Worm (Caenorhabditis elegans) whole organism, L4 larva: ENCODE results near the gene C23H3.5.

Experiments
- F37D6.2 ChIP-seq: sonication (generic microtip); optimal IDR thresholded peaks from 2 replicates; lab custom pipeline; 2016; ENCODE audit warnings: mild to moderate bottlenecking, missing genetic modification characterization, missing compliant biosample characterization
- F44E2.7 ChIP-seq: fragments of 200-800 bp; sonication (Bioruptor generic); IDR thresholded peaks from 2 replicates; pipeline ENCODE4 v2.1.2; 2022; ENCODE audit warnings: missing genetic modification characterization, missing compliant biosample characterization
- F49E8.2 ChIP-seq: sonication (generic microtip); optimal IDR thresholded peaks from 2 replicates; lab custom pipeline; 2016; ENCODE audit warnings: missing compliant biosample characterization, mild to moderate bottlenecking, missing genetic modification characterization, borderline replicate concordance
- R02D3.7 ChIP-seq: fragments of 150-350 bp; sonication (generic microtip); optimal IDR thresholded peaks from 3 replicates; lab custom pipeline; 2014; ENCODE audit warnings: missing biosample characterization, missing genetic modification characterization
- T26A8.4 ChIP-seq: fragments of 200-800 bp; sonication (Bioruptor generic); IDR thresholded peaks from 2 replicates; pipeline ENCODE4 v1.3.6; 2022; ENCODE audit warnings: missing genetic modification characterization, missing compliant biosample characterization
- Y105C5A.15 ChIP-seq: fragments of 200-800 bp; sonication (Bioruptor generic); IDR thresholded peaks from 2 replicates; pipeline ENCODE4 v1.3.6; 2022; ENCODE audit warnings: missing genetic modification characterization, missing compliant biosample characterization
- Y5F2A.4 ChIP-seq: fragments of 200-800 bp; sonication (Bioruptor generic); optimal IDR thresholded peaks from 2 replicates; lab custom pipeline; 2018; ENCODE audit warnings: mild to moderate bottlenecking, missing genetic modification characterization, missing compliant biosample characterization
- ZK546.5 ChIP-seq, 2 experiments: sonication (generic microtip); optimal IDR thresholded peaks; 2 replicates each; lab custom pipeline; 2017; ENCODE audit warnings: missing biosample characterization in 2 of 2, missing genetic modification characterization in 2 of 2
- aly-2 ChIP-seq: sonication (generic microtip); optimal IDR thresholded peaks from 2 replicates; lab custom pipeline; 2018; ENCODE audit warnings: missing biosample characterization, missing genetic modification characterization
- ama-1 ChIP-seq: fragments of 150-350 bp; optimal IDR thresholded peaks from 2 replicates; lab custom pipeline; 2014; ENCODE audit warnings: inconsistent platforms, mixed read lengths
- arid-1 ChIP-seq: fragments of 200-800 bp; sonication (Bioruptor generic); conservative IDR thresholded peaks from 2 replicates; pipeline ENCODE4 v1.3.6; 2022; ENCODE audit warnings: missing genetic modification reagents, missing genetic modification characterization, missing compliant biosample characterization
- attf-4 ChIP-seq: sonication (generic microtip); optimal IDR thresholded peaks from 3 replicates; lab custom pipeline; 2017; ENCODE audit warnings: missing biosample characterization, missing genetic modification characterization
- ceh-20 ChIP-seq: fragments of 200-800 bp; sonication (Bioruptor generic); IDR thresholded peaks from 2 replicates; pipeline ENCODE4 v1.3.6; 2022; ENCODE audit warnings: missing genetic modification reagents, missing genetic modification characterization, missing compliant biosample characterization
- ceh-62 ChIP-seq: sonication (generic microtip); optimal IDR thresholded peaks from 2 replicates; lab custom pipeline; 2017; ENCODE audit warnings: missing biosample characterization, missing genetic modification characterization
- ces-1 ChIP-seq: fragments of 150-350 bp; sonication (generic microtip); optimal IDR thresholded peaks from 4 replicates; lab custom pipeline; 2014; ENCODE audit warnings: missing biosample characterization, missing genetic modification reagents, missing genetic modification characterization
- daf-16 ChIP-seq, 3 experiments: sonication (generic microtip); optimal IDR thresholded peaks; 2 replicates each; lab custom pipeline; 2016 to 2017; ENCODE audit warnings: missing genetic modification characterization in 3 of 3, missing genetic modification reagents in 3 of 3, mild to moderate bottlenecking in 2 of 3, missing compliant biosample characterization in 2 of 3, missing biosample characterization in 1 of 3, moderate library complexity in 1 of 3
- dmd-6 ChIP-seq: fragments of 200-800 bp; sonication (Bioruptor generic); IDR thresholded peaks from 2 replicates; pipeline ENCODE4 v1.3.6; 2022; ENCODE audit warnings: missing genetic modification reagents, missing genetic modification characterization, missing compliant biosample characterization
- dmd-8 ChIP-seq: fragments of 200-800 bp; sonication (Bioruptor generic); IDR thresholded peaks from 2 replicates; pipeline ENCODE4 v1.3.6; 2022; ENCODE audit warnings: missing genetic modification characterization, missing compliant biosample characterization
- dmd-9 ChIP-seq: fragments of 200-800 bp; sonication (Bioruptor generic); IDR thresholded peaks from 2 replicates; pipeline ENCODE4 v1.3.6; 2022; ENCODE audit warnings: missing genetic modification reagents, missing genetic modification characterization, missing compliant biosample characterization
- dpl-1 ChIP-seq: fragments of 150-350 bp; optimal IDR thresholded peaks from 2 replicates; lab custom pipeline; 2014; ENCODE audit warnings: missing biosample characterization, missing genetic modification reagents, missing genetic modification characterization
- duxl-1 ChIP-seq: sonication (generic microtip); optimal IDR thresholded peaks from 2 replicates; lab custom pipeline; 2016; ENCODE audit warnings: mild to moderate bottlenecking, missing genetic modification characterization, moderate library complexity, missing compliant biosample characterization; ENCODE audit not compliant: poor library complexity
- dve-1 ChIP-seq: sonication (generic microtip); optimal IDR thresholded peaks from 2 replicates; lab custom pipeline; 2017; ENCODE audit warnings: antibody characterized with exemption, mild to moderate bottlenecking, missing genetic modification characterization, missing compliant biosample characterization; ENCODE audit not compliant: insufficient read depth
- egl-27 ChIP-seq: sonication (generic microtip); optimal IDR thresholded peaks from 3 replicates; lab custom pipeline; 2017; ENCODE audit warnings: missing biosample characterization, missing genetic modification reagents, missing genetic modification characterization
- fkh-10 ChIP-seq: fragments of 150-350 bp; optimal IDR thresholded peaks from 2 replicates; lab custom pipeline; 2014; ENCODE audit warnings: missing biosample characterization, missing genetic modification reagents, missing genetic modification characterization
- hif-1 ChIP-seq, 2 experiments: sonication (generic microtip); optimal IDR thresholded peaks; 2 replicates each; lab custom pipeline; 2016 to 2017; ENCODE audit warnings: missing compliant biosample characterization in 2 of 2, missing genetic modification characterization in 2 of 2, missing genetic modification reagents in 2 of 2, missing genotype in 2 of 2, mild to moderate bottlenecking in 1 of 2
- hlh-11 ChIP-seq: fragments of 200-800 bp; sonication (Bioruptor generic); optimal IDR thresholded peaks from 2 replicates; lab custom pipeline; 2018; ENCODE audit warnings: mild to moderate bottlenecking, missing genetic modification characterization, missing compliant biosample characterization
- hmg-1.1 ChIP-seq: fragments of 200-800 bp; sonication (Bioruptor generic); IDR thresholded peaks from 2 replicates; pipeline ENCODE4 v1.3.6; 2022; ENCODE audit warnings: missing genetic modification reagents, missing genetic modification characterization, missing compliant biosample characterization
- lim-7 ChIP-seq: fragments of 200-800 bp; sonication (Bioruptor generic); IDR thresholded peaks from 2 replicates; pipeline ENCODE4 v1.3.6; 2022; ENCODE audit warnings: missing genetic modification characterization, missing compliant biosample characterization
- lin-15B ChIP-seq: fragments of 150-350 bp; sonication (generic microtip); optimal IDR thresholded peaks from 3 replicates; lab custom pipeline; 2014; ENCODE audit warnings: missing biosample characterization, missing genetic modification characterization
- lin-29 ChIP-seq: fragments of 200-800 bp; sonication (Bioruptor generic); IDR thresholded peaks from 2 replicates; pipeline ENCODE4 v1.3.6; 2022; ENCODE audit warnings: missing genetic modification reagents, missing genetic modification characterization, missing compliant biosample characterization
- lin-38 ChIP-seq: fragments of 200-800 bp; sonication (Bioruptor generic); IDR thresholded peaks from 2 replicates; pipeline ENCODE4 v1.3.6; 2022; ENCODE audit warnings: missing genetic modification reagents, missing genetic modification characterization, missing compliant biosample characterization
- madf-5 ChIP-seq, 2 experiments: fragments of 200-800 bp; sonication (Bioruptor generic); IDR thresholded peaks; 2 replicates each; pipeline ENCODE4 v1.3.6; 2022; ENCODE audit warnings: missing compliant biosample characterization in 2 of 2, missing genetic modification characterization in 2 of 2
- mxl-3 ChIP-seq: fragments of 200-800 bp; sonication (Bioruptor generic); optimal IDR thresholded peaks from 2 replicates; lab custom pipeline; 2018; ENCODE audit warnings: mild to moderate bottlenecking, missing genetic modification characterization, missing compliant biosample characterization
- nhr-111 ChIP-seq: fragments of 200-800 bp; sonication (Bioruptor generic); optimal IDR thresholded peaks from 2 replicates; lab custom pipeline; 2018; ENCODE audit warnings: mild to moderate bottlenecking, missing genetic modification characterization, missing compliant biosample characterization
- nhr-25 ChIP-seq: sonication (generic microtip); optimal IDR thresholded peaks from 2 replicates; lab custom pipeline; 2017; ENCODE audit warnings: missing genetic modification characterization, mild to moderate bottlenecking, missing compliant biosample characterization, antibody characterized with exemption, moderate library complexity, borderline replicate concordance; ENCODE audit not compliant: insufficient read depth
- nhr-28 ChIP-seq: fragments of 150-350 bp; optimal IDR thresholded peaks from 2 replicates; lab custom pipeline; 2014; ENCODE audit warnings: missing biosample characterization, missing genetic modification characterization
- nhr-41 ChIP-seq: fragments of 200-800 bp; sonication (Bioruptor generic); IDR thresholded peaks from 2 replicates; pipeline ENCODE4 v1.3.6; 2022; ENCODE audit warnings: missing genetic modification reagents, missing genetic modification characterization, missing compliant biosample characterization
- nhr-42 ChIP-seq: fragments of 200-800 bp; sonication (Bioruptor generic); IDR thresholded peaks from 2 replicates; pipeline ENCODE4 v1.3.6; 2022; ENCODE audit warnings: missing genetic modification characterization, missing compliant biosample characterization
- nhr-76 ChIP-seq: fragments of 150-350 bp; optimal IDR thresholded peaks from 2 replicates; lab custom pipeline; 2014; ENCODE audit warnings: missing biosample characterization, missing genetic modification characterization
- pha-4 ChIP-seq, 2 experiments: fragments of 150-350 bp in 1 of 2; fragments of 200-800 bp in 1 of 2; sonication (Bioruptor generic) in 1 of 2; IDR thresholded peaks in 1 of 2; optimal IDR thresholded peaks in 1 of 2; 2 replicates each; pipeline versions ENCODE4 v1.3.6 to Lab custom; 2014 to 2022; ENCODE audit warnings: missing genetic modification characterization in 2 of 2, missing genetic modification reagents in 2 of 2, missing biosample characterization in 1 of 2, missing compliant biosample characterization in 1 of 2
- rbr-2 ChIP-seq: sonication (generic microtip); optimal IDR thresholded peaks from 2 replicates; lab custom pipeline; 2016; ENCODE audit warnings: missing genotype, missing genetic modification characterization, missing compliant biosample characterization
- saeg-2 ChIP-seq: fragments of 200-800 bp; sonication (Bioruptor generic); IDR thresholded peaks from 2 replicates; pipeline ENCODE4 v1.3.6; 2022; ENCODE audit warnings: missing genetic modification reagents, missing genetic modification characterization, missing compliant biosample characterization
- skn-1 ChIP-seq: fragments of 150-350 bp; optimal IDR thresholded peaks from 2 replicates; lab custom pipeline; 2014; ENCODE audit warnings: missing biosample characterization, missing genetic modification characterization
- spr-3 ChIP-seq: fragments of 200-800 bp; sonication (Bioruptor generic); optimal IDR thresholded peaks from 2 replicates; lab custom pipeline; 2018; ENCODE audit warnings: mild to moderate bottlenecking, missing genetic modification characterization, missing compliant biosample characterization
- tag-97 ChIP-seq: fragments of 200-800 bp; sonication (Bioruptor generic); IDR thresholded peaks from 2 replicates; pipeline ENCODE4 v1.3.6; 2022; ENCODE audit warnings: missing genetic modification characterization, missing compliant biosample characterization
- tra-1 ChIP-seq: fragments of 200-800 bp; sonication (Bioruptor generic); IDR thresholded peaks from 2 replicates; pipeline ENCODE4 v1.3.6; 2022; ENCODE audit warnings: missing genetic modification reagents, missing genetic modification characterization, missing compliant biosample characterization
- unc-130 ChIP-seq: sonication (generic microtip); optimal IDR thresholded peaks from 2 replicates; lab custom pipeline; 2016; ENCODE audit warnings: missing genetic modification reagents, missing genetic modification characterization, missing compliant biosample characterization
- unc-62 ChIP-seq, 3 experiments: fragments of 150-350 bp in 1 of 3; sonication (generic microtip); optimal IDR thresholded peaks in 2 of 3; peaks in 1 of 3; 1 replicate in 1 of 3; 2 replicates in 2 of 3; lab custom pipeline; 2014 to 2017; ENCODE audit warnings: missing biosample characterization in 3 of 3, missing genetic modification characterization in 3 of 3, missing genetic modification reagents in 3 of 3, missing genotype in 1 of 3
- zag-1 ChIP-seq: fragments of 150-350 bp; optimal IDR thresholded peaks from 2 replicates; lab custom pipeline; 2014; ENCODE audit warnings: missing biosample characterization, missing genetic modification characterization
- zfp-2 ChIP-seq: sonication (generic microtip); optimal IDR thresholded peaks from 2 replicates; lab custom pipeline; 2016; ENCODE audit warnings: mild to moderate bottlenecking, missing genetic modification characterization, missing compliant biosample characterization

C23H3.5 gene

DNA sequence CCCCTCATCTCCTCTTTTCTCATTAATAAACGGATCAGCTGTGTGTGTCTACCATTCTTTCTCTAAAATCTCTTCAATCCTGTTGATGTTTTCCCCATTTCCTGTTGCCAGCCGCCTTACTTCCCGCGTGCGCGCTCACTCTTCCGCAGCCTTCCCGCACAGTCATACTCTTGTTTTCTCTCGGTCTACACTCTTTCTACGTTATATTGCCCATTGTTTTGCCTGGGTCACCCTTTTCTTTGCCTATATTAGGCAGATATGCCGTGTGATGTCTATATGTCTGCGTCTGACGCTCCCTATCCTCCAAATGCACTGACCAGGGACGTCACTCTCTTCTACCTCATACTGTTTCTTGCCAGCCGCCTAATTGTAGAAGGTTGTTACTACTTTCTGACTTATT is 18.9 kb downstream of the C23H3.5 start (continued):
- no peak for TF ChIP-seq attf-4
- no peak for TF ChIP-seq saeg-2 (GFP tag; lab: Robert Waterston, UW)
- TF ChIP-seq nhr-76 (tag; lab: Kevin White, UChicago): no peak
- peak; percentile 82 for TF ChIP-seq hlh-11 (tag; lab: Kevin White, UChicago)
- no peak for TF ChIP-seq ceh-62 (tag; lab: Kevin White, UChicago)
- no peak for TF ChIP-seq lin-29 (GFP tag; lab: Robert Waterston, UW)
- no peak for TF ChIP-seq duxl-1 (tag; lab: Kevin White, UChicago)
- TF ChIP-seq nhr-25 (tag; lab: Kevin White, UChicago): peak; percentile 48
- TF ChIP-seq hmg-1.1 (GFP tag; lab: Robert Waterston, UW): peak; percentile 29; the same call in 1 of the 2 replicates
- TF ChIP-seq madf-5 (GFP tag; IDR thresholded peaks at IDR 0.05; lab: Robert Waterston, UW): no peak
- no peak for TF ChIP-seq spr-3 (GFP tag; lab: Kevin White, UChicago)
- TF ChIP-seq nhr-41: no peak
- no peak for TF ChIP-seq fkh-10 (GFP tag; lab: Kevin White, UChicago)
- TF ChIP-seq pha-4 (GFP tag; IDR thresholded peaks at IDR 0.05; lab: Robert Waterston, UW): no peak
- no peak for TF ChIP-seq pha-4 (tag; optimal IDR thresholded peaks at IDR 0.05; lab: Kevin White, UChicago)
- TF ChIP-seq dpl-1 (GFP tag; lab: Kevin White, UChicago): no peak
- TF ChIP-seq Y105C5A.15 (GFP tag; lab: Robert Waterston, UW): no peak
- TF ChIP-seq zag-1: no peak
- TF ChIP-seq ama-1 (lab: Kevin White, UChicago): no peak
- no peak for TF ChIP-seq ceh-20 (GFP tag; lab: Robert Waterston, UW)
- no peak for TF ChIP-seq aly-2 (tag; lab: Kevin White, UChicago)
- TF ChIP-seq T26A8.4 (GFP tag; lab: Robert Waterston, UW): no peak; the same call in 1 of the 2 replicates
- no peak for TF ChIP-seq dmd-8 (GFP tag; lab: Robert Waterston, UW)
- 0 out of 2 replicates have a peak, but pooled peaks have one; percentile 21 for TF ChIP-seq arid-1 (GFP tag; lab: Robert Waterston, UW)
- no peak for TF ChIP-seq Y5F2A.4 (GFP tag; lab: Kevin White, UChicago)
- TF ChIP-seq nhr-28 (tag; lab: Kevin White, UChicago): peak; percentile 51
- no peak for TF ChIP-seq skn-1 (tag; lab: Kevin White, UChicago)
- no peak for TF ChIP-seq daf-16 (GFP tag; optimal IDR thresholded peaks at IDR 0.05; lab: Kevin White, UChicago)
- TF ChIP-seq daf-16 (tag; optimal IDR thresholded peaks at IDR 0.05; lab: Kevin White, UChicago): peak; percentile 19
- peak; percentile 28 for TF ChIP-seq rbr-2 (tag; lab: Kevin White, UChicago)
- no peak for TF ChIP-seq dmd-6 (GFP tag; lab: Robert Waterston, UW)
- no peak for TF ChIP-seq tra-1 (GFP tag; lab: Robert Waterston, UW)
- no peak for TF ChIP-seq F49E8.2 (tag; lab: Kevin White, UChicago)
- TF ChIP-seq R02D3.7: no peak
- peak in 1 of 2 experiments; percentile 57 for TF ChIP-seq unc-62 (GFP tag; optimal IDR thresholded peaks at IDR 0.05 in 1 of 2; lab: Kevin White, UChicago)
- TF ChIP-seq unc-62 (tag; optimal IDR thresholded peaks at IDR 0.05; lab: Kevin White, UChicago): no peak
- TF ChIP-seq lin-15B: no peak
- TF ChIP-seq nhr-42 (GFP tag; lab: Robert Waterston, UW): no peak
- TF ChIP-seq egl-27 (tag; lab: Kevin White, UChicago): no peak
- TF ChIP-seq F37D6.2 (tag; lab: Kevin White, UChicago): no peak
- no peak for TF ChIP-seq lim-7 (GFP tag; lab: Robert Waterston, UW)
- no peak for TF ChIP-seq unc-130 (GFP tag; lab: Kevin White, UChicago)
- no peak for TF ChIP-seq tag-97 (GFP tag; lab: Robert Waterston, UW)
- TF ChIP-seq mxl-3 (GFP tag; lab: Kevin White, UChicago): peak; percentile 82
- no peak for TF ChIP-seq zfp-2 (tag; lab: Kevin White, UChicago)
- peak; percentile 43 for TF ChIP-seq dve-1 (tag; lab: Kevin White, UChicago)
- no peak for TF ChIP-seq F44E2.7 (GFP tag; lab: Robert Waterston, UW)
- no peak for TF ChIP-seq ZK546.5 (tag; optimal IDR thresholded peaks at IDR 0.05; lab: Kevin White, UChicago)
- TF ChIP-seq lin-38 (GFP tag; lab: Robert Waterston, UW): no peak
- no peak for TF ChIP-seq dmd-9 (GFP tag; lab: Robert Waterston, UW)
- TF ChIP-seq nhr-111 (GFP tag; lab: Kevin White, UChicago): no peak
- no peak for TF ChIP-seq hif-1 (tag; optimal IDR thresholded peaks at IDR 0.05; lab: Kevin White, UChicago)
- no peak for TF ChIP-seq ces-1
